Worm (Caenorhabditis elegans) whole organism, L2 larva: ENCODE measurements around the gene srg-29.

ENCODE experiments used
- C34F6.9 ChIP-seq: fragments of 150-350 bp; optimal IDR thresholded peaks from 2 replicates; lab custom pipeline; 2014; ENCODE audit warnings: missing biosample characterization, missing genetic modification characterization
- F13H6.1 ChIP-seq: sonication (generic microtip); optimal IDR thresholded peaks from 2 replicates; lab custom pipeline; 2016; ENCODE audit warnings: missing genetic modification characterization, missing compliant biosample characterization
- R02D3.7 ChIP-seq: fragments of 150-350 bp; optimal IDR thresholded peaks from 2 replicates; lab custom pipeline; 2014; ENCODE audit warnings: missing biosample characterization, missing genetic modification characterization
- Y55F3AM.14 ChIP-seq: fragments of 200-800 bp; sonication (Bioruptor generic); optimal IDR thresholded peaks from 2 replicates; lab custom pipeline; 2018; ENCODE audit warnings: mild to moderate bottlenecking, missing genetic modification characterization, missing compliant biosample characterization
- ZK546.5 ChIP-seq: sonication (generic microtip); optimal IDR thresholded peaks from 2 replicates; lab custom pipeline; 2017; ENCODE audit warnings: missing biosample characterization, missing genetic modification characterization
- alr-1 ChIP-seq: fragments of 150-350 bp; optimal IDR thresholded peaks from 2 replicates; lab custom pipeline; 2014; ENCODE audit warnings: missing biosample characterization, missing genetic modification characterization
- aly-2 ChIP-seq: fragments of 150-350 bp; optimal IDR thresholded peaks from 2 replicates; lab custom pipeline; 2014; ENCODE audit warnings: missing biosample characterization, missing genetic modification characterization
- ama-1 ChIP-seq: fragments of 150-350 bp; optimal IDR thresholded peaks from 2 replicates; lab custom pipeline; 2018; ENCODE audit warnings: inconsistent platforms
- blmp-1 ChIP-seq: sonication (generic microtip); optimal IDR thresholded peaks from 2 replicates; lab custom pipeline; 2017; ENCODE audit warnings: missing genetic modification characterization, mild to moderate bottlenecking, missing compliant biosample characterization, antibody characterized with exemption, moderate library complexity; ENCODE audit not compliant: insufficient read depth
- ceh-16 ChIP-seq: fragments of 150-350 bp; optimal IDR thresholded peaks from 2 replicates; lab custom pipeline; 2014; ENCODE audit warnings: missing biosample characterization, missing genetic modification characterization
- ceh-82 ChIP-seq: fragments of 150-350 bp; optimal IDR thresholded peaks from 2 replicates; lab custom pipeline; 2014; ENCODE audit warnings: missing biosample characterization, missing genetic modification characterization
- crh-2 ChIP-seq: sonication (generic microtip); optimal IDR thresholded peaks from 2 replicates; lab custom pipeline; 2017; ENCODE audit warnings: missing biosample characterization, missing genetic modification characterization
- dmd-4 ChIP-seq: sonication (generic microtip); optimal IDR thresholded peaks from 2 replicates; lab custom pipeline; 2017; ENCODE audit warnings: missing biosample characterization, missing genetic modification characterization
- egl-27 ChIP-seq: sonication (generic microtip); optimal IDR thresholded peaks from 3 replicates; lab custom pipeline; 2017; ENCODE audit warnings: missing biosample characterization, missing genetic modification reagents, missing genetic modification characterization
- elt-1 ChIP-seq: fragments of 150-350 bp; optimal IDR thresholded peaks from 2 replicates; lab custom pipeline; 2014; ENCODE audit warnings: missing biosample characterization, missing genetic modification characterization
- elt-3 ChIP-seq: sonication (generic microtip); optimal IDR thresholded peaks from 2 replicates; lab custom pipeline; 2017; ENCODE audit warnings: missing biosample characterization, missing genetic modification characterization
- fos-1 ChIP-seq: fragments of 150-350 bp; optimal IDR thresholded peaks from 2 replicates; lab custom pipeline; 2014; ENCODE audit warnings: missing biosample characterization, missing genetic modification characterization
- gmeb-1 ChIP-seq: fragments of 150-350 bp; optimal IDR thresholded peaks from 2 replicates; lab custom pipeline; 2014; ENCODE audit warnings: missing biosample characterization, missing genetic modification characterization
- lin-11 ChIP-seq: fragments of 150-350 bp; sonication (generic microtip); optimal IDR thresholded peaks from 2 replicates; lab custom pipeline; 2014; ENCODE audit warnings: missing biosample characterization, missing genetic modification characterization, inconsistent platforms, mixed read lengths
- lin-13 ChIP-seq: fragments of 150-350 bp; optimal IDR thresholded peaks from 2 replicates; lab custom pipeline; 2014; ENCODE audit warnings: missing biosample characterization, missing genetic modification reagents, missing genetic modification characterization
- lin-39 ChIP-seq: fragments of 150-350 bp; optimal IDR thresholded peaks from 2 replicates; lab custom pipeline; 2014; ENCODE audit warnings: missing biosample characterization, missing genetic modification reagents, missing genetic modification characterization
- lsy-2 ChIP-seq, 2 experiments: fragments of 150-350 bp in 1 of 2; sonication (generic microtip) in 1 of 2; optimal IDR thresholded peaks; 2 replicates each; lab custom pipeline; 2014 to 2017; ENCODE audit warnings: missing biosample characterization in 2 of 2, missing genetic modification characterization in 2 of 2
- mab-5 ChIP-seq: fragments of 150-350 bp; optimal IDR thresholded peaks from 2 replicates; lab custom pipeline; 2014; ENCODE audit warnings: missing biosample characterization, missing genetic modification characterization
- mbf-1 ChIP-seq: sonication (generic microtip); optimal IDR thresholded peaks from 2 replicates; lab custom pipeline; 2017; ENCODE audit warnings: missing biosample characterization, missing genetic modification characterization
- mdl-1 ChIP-seq, 2 experiments: fragments of 150-350 bp in 1 of 2; sonication (generic microtip) in 1 of 2; optimal IDR thresholded peaks; 2 replicates each; lab custom pipeline; 2017; ENCODE audit warnings: missing biosample characterization in 2 of 2, missing genetic modification characterization in 2 of 2
- nhr-10 ChIP-seq: sonication (generic microtip); optimal IDR thresholded peaks from 2 replicates; lab custom pipeline; 2017; ENCODE audit warnings: missing biosample characterization, missing genetic modification characterization
- nhr-11 ChIP-seq: fragments of 150-350 bp; optimal IDR thresholded peaks from 2 replicates; lab custom pipeline; 2014; ENCODE audit warnings: missing biosample characterization, missing genetic modification characterization
- nhr-12 ChIP-seq: fragments of 150-350 bp; optimal IDR thresholded peaks from 2 replicates; lab custom pipeline; 2014; ENCODE audit warnings: missing biosample characterization, missing genetic modification characterization
- nhr-129 ChIP-seq: fragments of 150-350 bp; optimal IDR thresholded peaks from 2 replicates; lab custom pipeline; 2014; ENCODE audit warnings: missing biosample characterization, missing genetic modification characterization
- nhr-21 ChIP-seq: fragments of 150-350 bp; optimal IDR thresholded peaks from 2 replicates; lab custom pipeline; 2014; ENCODE audit warnings: missing biosample characterization, missing genetic modification characterization
- nhr-23 ChIP-seq: fragments of 150-350 bp; optimal IDR thresholded peaks from 2 replicates; lab custom pipeline; 2014; ENCODE audit warnings: missing biosample characterization, missing genetic modification reagents, missing genetic modification characterization
- nhr-237 ChIP-seq: fragments of 150-350 bp; optimal IDR thresholded peaks from 2 replicates; lab custom pipeline; 2014; ENCODE audit warnings: missing biosample characterization, missing genetic modification characterization
- nhr-25 ChIP-seq: fragments of 150-350 bp; sonication (generic microtip); optimal IDR thresholded peaks from 3 replicates; lab custom pipeline; 2014; ENCODE audit warnings: missing biosample characterization, missing genetic modification characterization
- nhr-6 ChIP-seq: fragments of 150-350 bp; optimal IDR thresholded peaks from 2 replicates; lab custom pipeline; 2014; ENCODE audit warnings: missing biosample characterization, missing genetic modification characterization
- nhr-77 ChIP-seq: fragments of 150-350 bp; optimal IDR thresholded peaks from 2 replicates; lab custom pipeline; 2014; ENCODE audit warnings: missing biosample characterization, missing genetic modification characterization
- peb-1 ChIP-seq: fragments of 150-350 bp; optimal IDR thresholded peaks from 2 replicates; lab custom pipeline; 2014; ENCODE audit warnings: missing biosample characterization, missing genetic modification characterization
- sem-4 ChIP-seq: fragments of 150-350 bp; optimal IDR thresholded peaks from 2 replicates; lab custom pipeline; 2014; ENCODE audit warnings: missing biosample characterization, missing genetic modification reagents, missing genetic modification characterization
- skn-1 ChIP-seq: sonication (generic microtip); optimal IDR thresholded peaks from 2 replicates; lab custom pipeline; 2017; ENCODE audit warnings: missing biosample characterization, missing genetic modification characterization
- sma-3 ChIP-seq: sonication (generic microtip); optimal IDR thresholded peaks from 2 replicates; lab custom pipeline; 2016; ENCODE audit warnings: missing genetic modification reagents, missing genetic modification characterization, missing compliant biosample characterization
- sma-9 ChIP-seq, 2 experiments: fragments of 150-350 bp in 1 of 2; sonication (generic microtip) in 1 of 2; optimal IDR thresholded peaks; 2 replicates each; lab custom pipeline; 2014 to 2016; ENCODE audit warnings: missing genetic modification characterization in 2 of 2, mild to moderate bottlenecking in 1 of 2, missing biosample characterization in 1 of 2, missing compliant biosample characterization in 1 of 2, missing genetic modification reagents in 1 of 2, moderate library complexity in 1 of 2
- snpc-4 ChIP-seq: fragments of 150-350 bp; optimal IDR thresholded peaks from 2 replicates; lab custom pipeline; 2014; ENCODE audit warnings: missing biosample characterization, missing genetic modification characterization
- unc-39 ChIP-seq: fragments of 150-350 bp; optimal IDR thresholded peaks from 2 replicates; lab custom pipeline; 2014; ENCODE audit warnings: missing biosample characterization, missing genetic modification characterization
- unc-55 ChIP-seq: fragments of 150-350 bp; sonication (generic microtip); optimal IDR thresholded peaks from 3 replicates; lab custom pipeline; 2014; ENCODE audit warnings: missing biosample characterization, missing genetic modification reagents, missing genetic modification characterization
- unc-62 ChIP-seq: fragments of 150-350 bp; optimal IDR thresholded peaks from 2 replicates; lab custom pipeline; 2014; ENCODE audit warnings: missing biosample characterization, missing genetic modification reagents, missing genetic modification characterization
- zag-1 ChIP-seq: fragments of 150-350 bp; optimal IDR thresholded peaks from 2 replicates; lab custom pipeline; 2014; ENCODE audit warnings: missing biosample characterization, missing genetic modification characterization
- ztf-1 ChIP-seq: fragments of 200-800 bp; sonication (Bioruptor generic); conservative IDR thresholded peaks from 2 replicates; pipeline ENCODE4 v1.3.6; 2022; ENCODE audit warnings: missing genetic modification characterization, missing compliant biosample characterization
- ztf-11 ChIP-seq: sonication (generic microtip); optimal IDR thresholded peaks from 2 replicates; lab custom pipeline; 2017; ENCODE audit warnings: missing biosample characterization, missing genetic modification characterization
- ztf-4 ChIP-seq: fragments of 150-350 bp; optimal IDR thresholded peaks from 2 replicates; lab custom pipeline; 2014; ENCODE audit warnings: missing biosample characterization, missing genetic modification characterization

Gene srg-29

DNA sequence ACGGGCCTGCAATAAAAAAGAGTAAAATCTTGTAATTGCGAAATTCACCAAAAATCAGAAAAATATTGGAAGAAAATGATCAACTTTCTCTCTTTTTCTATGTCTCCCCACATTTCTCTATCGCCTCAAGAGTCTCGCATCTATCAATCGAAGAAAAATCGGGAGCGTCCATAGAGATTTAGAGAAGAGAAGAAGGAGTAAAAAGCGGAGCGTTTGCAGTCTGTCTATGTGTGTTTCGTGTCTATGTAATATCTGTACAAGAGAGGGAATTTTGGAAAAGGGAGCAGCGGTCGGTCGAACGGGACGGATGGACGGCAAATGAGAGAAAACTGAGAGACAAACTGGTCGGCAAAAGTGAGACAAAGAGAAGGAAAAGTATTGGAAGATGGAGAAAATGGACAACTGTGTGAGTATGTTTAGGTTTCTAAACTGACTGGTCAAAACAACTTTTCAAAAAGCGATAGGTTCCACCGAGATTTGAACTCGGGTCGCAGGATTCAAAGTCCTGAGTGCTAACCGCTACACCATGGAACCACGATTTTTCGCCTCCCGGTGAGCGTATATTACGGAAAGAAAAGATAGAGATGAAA is 7.2 kb upstream of the srg-29 start:
- TF ChIP-seq nhr-10 (tag; lab: Kevin White, UChicago) (no peak), elt-1 (tag; lab: Kevin White, UChicago) (no peak), ceh-82 (tag; lab: Kevin White, UChicago) (no peak), alr-1 (tag; lab: Kevin White, UChicago) (no peak), zag-1 (no peak), unc-55 (GFP tag; lab: Kevin White, UChicago) (no peak), aly-2 (tag; lab: Kevin White, UChicago) (no peak), mdl-1 (tag; optimal IDR thresholded peaks at IDR 0.05; lab: Kevin White, UChicago) (no peak), dmd-4 (tag; lab: Kevin White, UChicago) (no peak), nhr-21 (tag; lab: Kevin White, UChicago) (peak; percentile 27), nhr-12 (tag; lab: Kevin White, UChicago) (no peak), ZK546.5 (tag; lab: Kevin White, UChicago) (no peak), fos-1 (tag; lab: Kevin White, UChicago) (peak; percentile 40), nhr-129 (tag; lab: Kevin White, UChicago) (peak; percentile 17), unc-62 (no peak), C34F6.9 (tag; lab: Kevin White, UChicago) (peak; percentile 42), nhr-25 (no peak), nhr-6 (tag; lab: Kevin White, UChicago) (no peak), R02D3.7 (no peak), nhr-23 (tag; lab: Kevin White, UChicago) (no peak), unc-39 (tag; lab: Kevin White, UChicago) (no peak), snpc-4 (peak; percentile 9), ama-1 (lab: Kevin White, UChicago) (no peak), gmeb-1 (tag; lab: Kevin White, UChicago) (peak; percentile 19), sma-9 (GFP tag; optimal IDR thresholded peaks at IDR 0.05; lab: Kevin White, UChicago) (no peak), sma-9 (tag; optimal IDR thresholded peaks at IDR 0.05; lab: Kevin White, UChicago) (no peak), lin-11 (tag; lab: Kevin White, UChicago) (no peak), ztf-4 (tag; lab: Kevin White, UChicago) (no peak), blmp-1 (tag; lab: Kevin White, UChicago) (no peak), ceh-16 (tag; lab: Kevin White, UChicago) (no peak), sma-3 (peak; percentile 54), Y55F3AM.14 (GFP tag; lab: Kevin White, UChicago) (no peak), egl-27 (tag; lab: Kevin White, UChicago) (no peak), nhr-77 (tag; lab: Kevin White, UChicago) (no peak), nhr-11 (tag; lab: Kevin White, UChicago) (no peak), peb-1 (tag; lab: Kevin White, UChicago) (no peak), ztf-1 (no peak), ztf-11 (no peak), lsy-2 (tag; optimal IDR thresholded peaks at IDR 0.05; lab: Kevin White, UChicago) (no peak), mbf-1 (tag; lab: Kevin White, UChicago) (no peak), lin-39 (no peak), mab-5 (tag; lab: Kevin White, UChicago) (no peak), elt-3 (tag; lab: Kevin White, UChicago) (no peak), nhr-237 (tag; lab: Kevin White, UChicago) (no peak), lin-13 (no peak), F13H6.1 (tag; lab: Kevin White, UChicago) (peak; percentile 72), crh-2 (no peak), sem-4 (no peak), skn-1 (tag; lab: Kevin White, UChicago) (no peak)
